Fruit fly (Drosophila melanogaster): Measurements from ENCODE around the gene CG10597.

DNA sequence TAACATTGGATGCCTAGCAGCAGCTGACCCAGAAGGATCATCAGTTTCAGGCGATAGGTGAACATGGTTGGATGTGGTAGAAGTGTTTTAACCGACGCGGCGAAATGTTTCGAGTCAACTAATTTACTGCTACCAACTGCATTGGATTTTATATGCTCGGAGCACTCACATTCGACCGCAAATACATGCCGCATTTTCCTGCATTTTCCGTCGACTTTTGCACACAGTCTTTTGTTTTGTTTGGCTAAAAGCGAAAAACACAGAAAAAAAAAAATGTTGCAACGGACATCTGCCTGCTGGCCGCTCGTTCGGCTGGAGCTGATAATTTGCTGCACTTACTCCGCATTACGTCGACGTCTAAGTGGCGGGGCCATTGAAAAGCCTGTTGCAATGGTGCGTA, 20.9 kb downstream of the CG10597 start, which contains the start of gene CG12995:
- TF ChIP-seq N (GFP tag; optimal IDR thresholded peaks at IDR 0.05) (no peak), foxo (GFP tag; optimal IDR thresholded peaks at IDR 0.05) (no peak), pan (optimal IDR thresholded peaks at IDR 0.05) (no peak), Hnf4 (GFP tag; optimal IDR thresholded peaks at IDR 0.05) (no peak), CrebA (GFP tag; optimal IDR thresholded peaks at IDR 0.05; ENCODE audit: borderline replicate concordance) (no peak), lola (GFP tag; optimal IDR thresholded peaks at IDR 0.05) (no peak)
